Worm (Caenorhabditis elegans) whole organism, L1 larva: ENCODE results near the gene lec-1.

Experiments
- ceh-88 ChIP-seq: fragments of 200-800 bp; sonication (Bioruptor generic); IDR thresholded peaks from 2 replicates; pipeline ENCODE4 v1.3.6; 2022; ENCODE audit warnings: missing genetic modification characterization, missing compliant biosample characterization
- efl-3 ChIP-seq: fragments of 200-800 bp; sonication (Bioruptor generic); optimal IDR thresholded peaks from 2 replicates; lab custom pipeline; 2018; ENCODE audit warnings: mild to moderate bottlenecking, missing genetic modification characterization, missing compliant biosample characterization
- nhr-76 ChIP-seq: sonication (generic microtip); optimal IDR thresholded peaks from 2 replicates; lab custom pipeline; 2017; ENCODE audit warnings: missing biosample characterization, missing genetic modification characterization

DNA sequence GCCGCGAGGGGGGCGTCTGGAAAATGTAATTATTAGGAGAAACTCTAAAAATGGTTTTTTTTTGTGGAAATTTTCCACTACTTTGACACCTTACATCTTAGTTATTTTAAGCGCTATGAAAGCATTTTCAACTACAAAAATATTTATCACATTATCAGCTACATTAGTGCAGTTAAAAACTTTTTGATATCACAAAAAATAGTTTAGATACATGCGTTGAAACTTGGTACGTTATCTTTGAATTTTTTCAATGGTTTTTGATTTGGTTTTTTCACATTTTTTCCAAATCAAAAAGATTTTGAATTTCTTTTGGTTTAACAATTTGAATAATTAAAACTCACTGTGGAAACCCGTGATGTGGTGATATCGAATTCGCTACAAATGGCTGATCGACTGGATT lies 32.3 kb upstream of the lec-1 start:
- no peak for TF ChIP-seq nhr-76
- no peak for TF ChIP-seq efl-3 (GFP tag; lab: Kevin White, UChicago)
- TF ChIP-seq ceh-88 = no peak
